Fruit fly (Drosophila melanogaster): ENCODE results near the gene CG34324.

The CG34324 gene

dm6 chrX:13447438-13447837 is 10.0 kb downstream of the CG34324 start (continued):
- no peak for TF ChIP-seq CG15696 (tag; optimal IDR thresholded peaks at IDR 0.05)
- no peak for TF ChIP-seq tio (GFP tag; optimal IDR thresholded peaks at IDR 0.05)
- no peak for TF ChIP-seq CG34224 (GFP tag; IDR thresholded peaks at IDR 0.05; ENCODE audit: partially characterized antibody)
- no peak for TF ChIP-seq ssp (GFP tag; IDR thresholded peaks at IDR 0.05)
- peak; percentile 40 for TF ChIP-seq CG2678 (tag; optimal IDR thresholded peaks at IDR 0.05)
- no peak for TF ChIP-seq CG15011 (GFP tag; optimal IDR thresholded peaks at IDR 0.05)
- no peak for TF ChIP-seq CkIIα-i1 (GFP tag; IDR thresholded peaks at IDR 0.05)
- TF ChIP-seq CG6654 (GFP tag; optimal IDR thresholded peaks at IDR 0.05): no peak
- no peak for TF ChIP-seq mirr (GFP tag; optimal IDR thresholded peaks at IDR 0.05)
- TF ChIP-seq CG11504 (tag; optimal IDR thresholded peaks at IDR 0.05): peak; percentile 34
- no peak for TF ChIP-seq ro (GFP tag; IDR thresholded peaks at IDR 0.05)
- TF ChIP-seq CG32532 (GFP tag; IDR thresholded peaks at IDR 0.05): 0 out of 2 replicates have a peak, but pooled peaks have one; percentile 25
- TF ChIP-seq ash1 (GFP tag; optimal IDR thresholded peaks at IDR 0.05): no peak
- TF ChIP-seq CG4360 (GFP tag; IDR thresholded peaks at IDR 0.05): no peak
- TF ChIP-seq Hsf (GFP tag; optimal IDR thresholded peaks at IDR 0.05): no peak
- no peak for TF ChIP-seq ttk (GFP tag; IDR thresholded peaks at IDR 0.05)
- TF ChIP-seq bbx (GFP tag; IDR thresholded peaks at IDR 0.05; ENCODE audit: partially characterized antibody): no peak
- peak; percentile 25; the same call in 1 of the 2 replicates for TF ChIP-seq CG9932 (GFP tag; IDR thresholded peaks at IDR 0.05)
- no peak for TF ChIP-seq stwl (tag; optimal IDR thresholded peaks at IDR 0.05)
- no peak for TF ChIP-seq oc (tag; optimal IDR thresholded peaks at IDR 0.05)
- TF ChIP-seq Abd-B (GFP tag; optimal IDR thresholded peaks at IDR 0.05): no peak
- TF ChIP-seq CG10366 (GFP tag; IDR thresholded peaks at IDR 0.05): peak; percentile 32; the same call in 1 of the 2 replicates
- TF ChIP-seq chinmo (GFP tag; IDR thresholded peaks at IDR 0.05; ENCODE audit: partially characterized antibody): no peak
- TF ChIP-seq Poxn (GFP tag; IDR thresholded peaks at IDR 0.05): no peak
- TF ChIP-seq cad (GFP tag; optimal IDR thresholded peaks at IDR 0.05): no peak
- TF ChIP-seq slbo (GFP tag; IDR thresholded peaks at IDR 0.05): peak; percentile 53
- no peak for TF ChIP-seq Lpt (GFP tag; optimal IDR thresholded peaks at IDR 0.05)
- TF ChIP-seq Sin3A (optimal IDR thresholded peaks at IDR 0.05): no peak
- TF ChIP-seq Aef1 (GFP tag; IDR thresholded peaks at IDR 0.05): peak; percentile 28; the same call in 1 of the 3 replicates
- TF ChIP-seq CG10209 (GFP tag; optimal IDR thresholded peaks at IDR 0.05): peak; percentile 10
- TF ChIP-seq mld (GFP tag; IDR thresholded peaks at IDR 0.05; ENCODE audit: partially characterized antibody): no peak
- TF ChIP-seq tap (tag; optimal IDR thresholded peaks at IDR 0.05): no peak
- no peak for TF ChIP-seq phol (tag; optimal IDR thresholded peaks at IDR 0.05)
- TF ChIP-seq sug (tag; optimal IDR thresholded peaks at IDR 0.05): no peak
- TF ChIP-seq row (GFP tag; IDR thresholded peaks at IDR 0.05): peak; percentile 58
- TF ChIP-seq CG10543 (GFP tag; optimal IDR thresholded peaks at IDR 0.05): no peak
- TF ChIP-seq CG8290 (GFP tag; optimal IDR thresholded peaks at IDR 0.05): no peak
- peak in 1 of 2 experiments; percentile 25 for TF ChIP-seq CG8290 (tag; optimal IDR thresholded peaks at IDR 0.05)
- TF ChIP-seq CG43689 (GFP tag; IDR thresholded peaks at IDR 0.05): 0 out of 2 replicates have a peak, but pooled peaks have one; percentile 10
- no peak for TF ChIP-seq CG5245 (GFP tag; optimal IDR thresholded peaks at IDR 0.05)
- TF ChIP-seq D19B (GFP tag; optimal IDR thresholded peaks at IDR 0.05): peak; percentile 17
- no peak for TF ChIP-seq vnd (GFP tag; IDR thresholded peaks at IDR 0.05; ENCODE audit: partially characterized antibody)
- TF ChIP-seq pho (GFP tag; optimal IDR thresholded peaks at IDR 0.05): no peak
- TF ChIP-seq CG7271 (tag; optimal IDR thresholded peaks at IDR 0.05): no peak
- peak; percentile 19 for TF ChIP-seq CoRest (tag; optimal IDR thresholded peaks at IDR 0.05)
- no peak for TF ChIP-seq CG17385 (GFP tag; optimal IDR thresholded peaks at IDR 0.05)
- TF ChIP-seq gcm2 (GFP tag; optimal IDR thresholded peaks at IDR 0.05): no peak
- TF ChIP-seq CG10462 (GFP tag; optimal IDR thresholded peaks at IDR 0.05): no peak
- peak; percentile 49 for TF ChIP-seq Sox102F (GFP tag; optimal IDR thresholded peaks at IDR 0.05)
- TF ChIP-seq CG1832 (GFP tag; optimal IDR thresholded peaks at IDR 0.05): no peak
- no peak for TF ChIP-seq unpg (GFP tag; optimal IDR thresholded peaks at IDR 0.05)
- no peak for TF ChIP-seq HLH54F (GFP tag; optimal IDR thresholded peaks at IDR 0.05)

All from whole organism, embryonic.